Fruit fly (Drosophila melanogaster) whole organism, embryonic: ENCODE results near the gene CG10376.
A peak's percentile ranks its signal among the peaks of the same experiment; 100 is the strongest.

ENCODE experiments used
- Aef1 ChIP-seq: fragments of 200-800 bp; sonication (Bioruptor generic); IDR thresholded peaks from 3 replicates; pipeline ENCODE4 v1.3.6; 2022; ENCODE audit warnings: missing biosample characterization, missing genetic modification characterization
- BEAF-32 ChIP-seq: fragments of 200-800 bp; sonication (Bioruptor generic); optimal IDR thresholded peaks from 3 replicates; lab custom pipeline; 2017; ENCODE audit warnings: missing biosample characterization, missing genetic modification characterization, mild to moderate bottlenecking, moderate library complexity, missing genetic modification reagents
- CG10959 ChIP-seq: fragments of 200-800 bp; sonication (Bioruptor generic); IDR thresholded peaks from 2 replicates; pipeline ENCODE4 v1.3.6; 2022; ENCODE audit warnings: missing biosample characterization, missing genetic modification characterization
- CG12219 ChIP-seq: fragments of 200-800 bp; sonication (Bioruptor generic); optimal IDR thresholded peaks from 3 replicates; lab custom pipeline; 2018; ENCODE audit warnings: missing biosample characterization, mild to moderate bottlenecking, missing genetic modification characterization
- CG12236 ChIP-seq: fragments of 200-800 bp; sonication (Bioruptor generic); optimal IDR thresholded peaks from 2 replicates; lab custom pipeline; 2016; ENCODE audit warnings: missing biosample characterization, missing genetic modification characterization
- CG12744 ChIP-seq: fragments of 200-800 bp; sonication (Bioruptor generic); optimal IDR thresholded peaks from 2 replicates; lab custom pipeline; 2016; ENCODE audit warnings: missing biosample characterization, missing genetic modification characterization
- CG13296 ChIP-seq: fragments of 200-800 bp; sonication (Bioruptor generic); optimal IDR thresholded peaks from 3 replicates; lab custom pipeline; 2018; ENCODE audit warnings: missing biosample characterization, mild to moderate bottlenecking, missing genetic modification characterization
- CG15696 ChIP-seq: fragments of 200-800 bp; sonication (Bioruptor generic); optimal IDR thresholded peaks from 2 replicates; lab custom pipeline; 2019; ENCODE audit warnings: missing biosample characterization, mild to moderate bottlenecking, missing genetic modification characterization, moderate library complexity
- CG17328 ChIP-seq: fragments of 200-800 bp; sonication (Bioruptor generic); IDR thresholded peaks from 2 replicates; pipeline ENCODE4 v1.3.6; 2022; ENCODE audit warnings: missing biosample characterization, missing genetic modification characterization
- CG17385 ChIP-seq: fragments of 200-800 bp; sonication (Bioruptor generic); optimal IDR thresholded peaks from 3 replicates; lab custom pipeline; 2018; ENCODE audit warnings: missing biosample characterization, mild to moderate bottlenecking, missing genetic modification characterization
- CG2129 ChIP-seq: fragments of 200-800 bp; sonication (Bioruptor generic); IDR thresholded peaks from 2 replicates; pipeline ENCODE4 v1.3.6; 2022; ENCODE audit warnings: missing biosample characterization, missing genetic modification characterization; ENCODE audit not compliant: partially characterized antibody
- CG31365 ChIP-seq: fragments of 200-800 bp; sonication (Bioruptor generic); optimal IDR thresholded peaks from 2 replicates; lab custom pipeline; 2018; ENCODE audit warnings: missing biosample characterization, mild to moderate bottlenecking, missing genetic modification characterization
- CG3726 ChIP-seq: fragments of 200-800 bp; sonication (Bioruptor generic); IDR thresholded peaks from 3 replicates; pipeline ENCODE4, ENCODE4 v1.3.6; 2022; ENCODE audit warnings: missing biosample characterization, missing genetic modification characterization
- CG4730 ChIP-seq: fragments of 200-800 bp; sonication (Bioruptor generic); IDR thresholded peaks from 2 replicates; pipeline ENCODE4 v1.3.6; 2022; ENCODE audit warnings: missing biosample characterization, missing genetic modification characterization
- CG6813 ChIP-seq: fragments of 200-800 bp; sonication (Bioruptor generic); optimal IDR thresholded peaks from 2 replicates; lab custom pipeline; 2017; ENCODE audit warnings: missing biosample characterization, missing genetic modification characterization, mild to moderate bottlenecking, moderate library complexity, missing genetic modification reagents
- CG6854 ChIP-seq: fragments of 200-800 bp; sonication (Bioruptor generic); optimal IDR thresholded peaks from 3 replicates; lab custom pipeline; 2017; ENCODE audit warnings: missing biosample characterization, mild to moderate bottlenecking, missing genetic modification characterization
- CG8359 ChIP-seq: fragments of 200-800 bp; sonication (Bioruptor generic); optimal IDR thresholded peaks from 2 replicates; lab custom pipeline; 2017; ENCODE audit warnings: missing biosample characterization, mild to moderate bottlenecking, missing genetic modification characterization, borderline replicate concordance
- CG9437 ChIP-seq: fragments of 200-800 bp; sonication (Bioruptor generic); optimal IDR thresholded peaks from 2 replicates; lab custom pipeline; 2018; ENCODE audit warnings: missing biosample characterization, mild to moderate bottlenecking, missing genetic modification characterization
- CG9876 ChIP-seq: fragments of 200-800 bp; sonication (Bioruptor generic); optimal IDR thresholded peaks from 2 replicates; lab custom pipeline; 2016; ENCODE audit warnings: missing biosample characterization, missing genetic modification characterization
- Dll ChIP-seq: fragments of 200-800 bp; sonication (Bioruptor generic); IDR thresholded peaks from 4 replicates; pipeline ENCODE4 v1.3.6; 2022; ENCODE audit warnings: missing biosample characterization, missing genetic modification characterization; ENCODE audit not compliant: partially characterized antibody
- Doc3 ChIP-seq: fragments of 200-800 bp; sonication (Bioruptor generic); IDR thresholded peaks from 3 replicates; pipeline ENCODE4 v1.3.6; 2022; ENCODE audit warnings: missing biosample characterization, missing genetic modification characterization; ENCODE audit not compliant: partially characterized antibody
- HLH4C ChIP-seq: fragments of 200-800 bp; sonication (Bioruptor generic); IDR thresholded peaks from 3 replicates; pipeline ENCODE4 v1.3.6; 2022; ENCODE audit warnings: missing biosample characterization, missing genetic modification characterization; ENCODE audit not compliant: partially characterized antibody
- HLH54F ChIP-seq: fragments of 200-800 bp; sonication (Bioruptor generic); optimal IDR thresholded peaks from 3 replicates; lab custom pipeline; 2016; ENCODE audit warnings: missing biosample characterization, missing genetic modification characterization
- Hr3 ChIP-seq: fragments of 200-800 bp; sonication (Bioruptor generic); optimal IDR thresholded peaks from 3 replicates; lab custom pipeline; 2016; ENCODE audit warnings: missing biosample characterization, missing genetic modification characterization
- Med ChIP-seq: fragments of 200-800 bp; sonication (Bioruptor generic); peaks from one replicate; lab custom pipeline; 2016; ENCODE audit warnings: missing biosample characterization, missing genetic modification characterization, mild to moderate bottlenecking, inconsistent platforms, moderate library complexity
- Mes4 ChIP-seq: fragments of 200-800 bp; sonication (Bioruptor generic); optimal IDR thresholded peaks from 2 replicates; lab custom pipeline; 2016; ENCODE audit warnings: missing biosample characterization, missing genetic modification characterization
- Nf-YB ChIP-seq: fragments of 200-800 bp; sonication (Bioruptor generic); optimal IDR thresholded peaks from 3 replicates; lab custom pipeline; 2019; ENCODE audit warnings: missing biosample characterization, mild to moderate bottlenecking, missing genetic modification characterization, moderate library complexity
- Nf-YC ChIP-seq: fragments of 200-800 bp; optimal IDR thresholded peaks from 3 replicates; lab custom pipeline; 2019; ENCODE audit warnings: missing biosample characterization, mild to moderate bottlenecking, missing genetic modification characterization, moderate library complexity
- PHDP ChIP-seq: fragments of 200-800 bp; sonication (Bioruptor generic); optimal IDR thresholded peaks from 3 replicates; lab custom pipeline; 2018; ENCODE audit warnings: missing biosample characterization, mild to moderate bottlenecking, missing genetic modification characterization, moderate library complexity
- Sox102F ChIP-seq: fragments of 200-800 bp; sonication (Bioruptor generic); optimal IDR thresholded peaks from 2 replicates; lab custom pipeline; 2018; ENCODE audit warnings: missing biosample characterization, mild to moderate bottlenecking, missing genetic modification characterization, moderate library complexity
- ac ChIP-seq: fragments of 200-800 bp; sonication (Bioruptor generic); optimal IDR thresholded peaks from 3 replicates; lab custom pipeline; 2017; ENCODE audit warnings: missing biosample characterization, mild to moderate bottlenecking, missing genetic modification characterization
- al ChIP-seq: fragments of 200-800 bp; sonication (Bioruptor generic); IDR thresholded peaks from 2 replicates; pipeline ENCODE4 v1.3.6; 2022; ENCODE audit warnings: missing biosample characterization, missing genetic modification characterization
- cato ChIP-seq: fragments of 200-800 bp; sonication (Bioruptor generic); optimal IDR thresholded peaks from 2 replicates; lab custom pipeline; 2016; ENCODE audit warnings: missing biosample characterization, missing genetic modification characterization, borderline replicate concordance
- crol ChIP-seq: fragments of 200-800 bp; sonication (Bioruptor generic); IDR thresholded peaks from 2 replicates; pipeline ENCODE4 v1.3.6; 2022; ENCODE audit warnings: missing biosample characterization, missing genetic modification characterization
- dan ChIP-seq: fragments of 200-800 bp; sonication (Bioruptor generic); IDR thresholded peaks from 2 replicates; pipeline ENCODE4 v1.3.6; 2022; ENCODE audit warnings: missing biosample characterization, missing genetic modification characterization
- emc ChIP-seq: fragments of 200-800 bp; sonication (Bioruptor generic); optimal IDR thresholded peaks from 2 replicates; lab custom pipeline; 2016; ENCODE audit warnings: missing biosample characterization, missing genetic modification characterization
- exex ChIP-seq: fragments of 200-800 bp; sonication (Bioruptor generic); optimal IDR thresholded peaks from 4 replicates; lab custom pipeline; 2018; ENCODE audit warnings: missing biosample characterization, mild to moderate bottlenecking, missing genetic modification characterization, moderate library complexity
- eyg ChIP-seq: fragments of 200-800 bp; sonication (Bioruptor generic); optimal IDR thresholded peaks from 3 replicates; lab custom pipeline; 2016; ENCODE audit warnings: missing biosample characterization, missing genetic modification characterization
- hbn ChIP-seq: fragments of 200-800 bp; sonication (Bioruptor generic); IDR thresholded peaks from 2 replicates; pipeline ENCODE4 v1.3.6; 2022; ENCODE audit warnings: missing biosample characterization, missing genetic modification characterization; ENCODE audit not compliant: partially characterized antibody
- jumu ChIP-seq: fragments of 200-800 bp; sonication (Bioruptor generic); optimal IDR thresholded peaks from 3 replicates; lab custom pipeline; 2016; ENCODE audit warnings: missing biosample characterization, missing genetic modification characterization
- lov ChIP-seq, 2 experiments: fragments of 200-800 bp in 1 of 2; fragments of >200 bp in 1 of 2; sonication (Bioruptor generic) in 1 of 2; IDR thresholded peaks in 1 of 2; optimal IDR thresholded peaks in 1 of 2; 2 replicates in 1 of 2; 3 replicates in 1 of 2; pipeline versions ENCODE4 v1.3.6 to Lab custom; 2017 to 2022; ENCODE audit warnings: missing biosample characterization in 1 of 2, missing genetic modification characterization in 1 of 2
- mirr ChIP-seq: fragments of 200-800 bp; sonication (Bioruptor generic); optimal IDR thresholded peaks from 3 replicates; lab custom pipeline; 2018; ENCODE audit warnings: missing biosample characterization, mild to moderate bottlenecking, missing genetic modification characterization
- peb ChIP-seq: fragments of 200-800 bp; sonication (Bioruptor generic); IDR thresholded peaks from 2 replicates; pipeline ENCODE4 v1.3.6; 2022; ENCODE audit warnings: missing biosample characterization, missing genetic modification characterization
- rib ChIP-seq: fragments of 200-800 bp; sonication (Bioruptor generic); IDR thresholded peaks from 2 replicates; pipeline ENCODE4 v1.3.6; 2022; ENCODE audit warnings: missing biosample characterization, missing genetic modification characterization
- sens ChIP-seq: fragments of 200-800 bp; sonication (Bioruptor generic); peaks from one replicate; lab custom pipeline; 2016; ENCODE audit warnings: missing biosample characterization, missing genetic modification characterization
- unpg ChIP-seq: fragments of 200-800 bp; sonication (Bioruptor generic); optimal IDR thresholded peaks from 3 replicates; lab custom pipeline; 2018; ENCODE audit warnings: missing biosample characterization, mild to moderate bottlenecking, missing genetic modification characterization, moderate library complexity
- wor ChIP-seq: fragments of 200-800 bp; sonication (Bioruptor generic); IDR thresholded peaks from 2 replicates; pipeline ENCODE4 v1.3.6; 2022; ENCODE audit warnings: missing biosample characterization, missing genetic modification characterization
- zfh2 ChIP-seq: fragments of 200-800 bp; sonication (Bioruptor generic); optimal IDR thresholded peaks from 2 replicates; lab custom pipeline; 2016; ENCODE audit warnings: missing biosample characterization, missing genetic modification characterization

CG10376 gene

DNA sequence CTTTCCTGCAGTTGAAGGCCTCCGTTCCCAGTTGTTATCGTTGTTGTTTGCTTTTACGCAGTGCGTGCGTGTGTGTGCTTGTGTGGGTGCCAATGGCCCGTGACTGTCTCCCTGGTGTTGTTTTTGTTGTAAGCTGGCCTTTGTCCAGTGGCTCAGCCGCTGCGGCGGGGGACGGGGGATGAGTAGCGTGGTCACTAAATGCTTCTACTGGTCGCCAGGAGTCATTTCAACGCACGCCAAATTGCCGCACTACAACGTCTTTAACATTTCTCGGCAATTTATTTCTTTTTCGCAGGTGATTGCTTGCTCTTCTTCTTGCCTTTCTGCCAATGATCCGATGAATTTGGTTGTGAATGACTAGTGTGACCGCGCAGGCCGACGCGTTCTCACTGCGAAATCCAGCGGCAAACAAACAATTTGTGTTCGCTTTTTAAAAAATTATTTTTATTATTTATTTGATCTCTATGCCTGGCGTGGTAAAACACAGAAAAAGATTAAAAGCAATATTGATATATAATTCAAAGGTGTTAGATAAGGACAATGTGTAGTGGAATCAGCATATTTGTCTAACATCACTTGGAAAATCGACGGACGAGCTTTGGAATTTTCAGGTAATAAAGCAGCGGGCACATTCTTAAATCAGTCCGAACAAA, 5.5 kb upstream of the CG10376 start, which contains the start of the genes Faf2 and Grip71 (continued):
- TF ChIP-seq CG12219 (GFP tag; lab: Kevin White, UChicago) (peak; percentile 8), HLH54F (GFP tag; lab: Kevin White, UChicago) (peak; percentile 91), lov (optimal IDR thresholded peaks at IDR 0.05; lab: Kevin White, UChicago) (no peak), lov (GFP tag; IDR thresholded peaks at IDR 0.05; lab: Robert Waterston, UW) (peak; percentile 78), unpg (peak; percentile 93), BEAF-32 (peak; percentile 79), CG12744 (GFP tag; lab: Kevin White, UChicago) (peak; percentile 68), Nf-YB (GFP tag; lab: Kevin White, UChicago) (peak; percentile 59), rib (GFP tag; lab: Robert Waterston, UW) (peak; percentile 81), Med (peak; percentile 97), Mes4 (GFP tag; lab: Kevin White, UChicago) (peak; percentile 51), Doc3 (GFP tag; lab: Robert Waterston, UW) (no peak), Sox102F (GFP tag; lab: Kevin White, UChicago) (peak; percentile 93), Dll (GFP tag; lab: Robert Waterston, UW) (peak; percentile 59; the same call in 3 of the 4 replicates), Hr3 (GFP tag; lab: Kevin White, UChicago) (peak; percentile 93), CG13296 (GFP tag; lab: Kevin White, UChicago) (peak; percentile 57), CG10959 (peak; percentile 92), CG6854 (GFP tag; lab: Kevin White, UChicago) (no peak), CG31365 (tag; lab: Kevin White, UChicago) (no peak), mirr (GFP tag; lab: Kevin White, UChicago) (peak; percentile 63), eyg (peak; percentile 26), wor (GFP tag; lab: Robert Waterston, UW) (peak; percentile 90), CG9876 (GFP tag; lab: Kevin White, UChicago) (peak; percentile 44), Aef1 (peak; percentile 96), cato (GFP tag; lab: Kevin White, UChicago) (peak; percentile 74), CG15696 (peak; percentile 89), zfh2 (GFP tag; lab: Kevin White, UChicago) (peak; percentile 90), CG6813 (GFP tag; lab: Kevin White, UChicago) (no peak), PHDP (tag; lab: Kevin White, UChicago) (peak; percentile 89), CG3726 (GFP tag; lab: Robert Waterston, UW) (peak; percentile 93), CG2129 (GFP tag; lab: Robert Waterston, UW) (no peak), Nf-YC (peak; percentile 81), ac (GFP tag; lab: Kevin White, UChicago) (peak; percentile 30), CG17328 (peak; percentile 91), CG4730 (GFP tag; lab: Robert Waterston, UW) (peak; percentile 94), HLH4C (GFP tag; lab: Robert Waterston, UW) (0 out of 3 replicates have a peak, but pooled peaks have one; percentile 31), CG17385 (GFP tag; lab: Kevin White, UChicago) (peak; percentile 98), emc (GFP tag; lab: Kevin White, UChicago) (peak; percentile 71), crol (GFP tag; lab: Robert Waterston, UW) (no peak; the same call in 1 of the 2 replicates), sens (peak; percentile 99), hbn (peak; percentile 32; the same call in 1 of the 2 replicates), peb (GFP tag; lab: Robert Waterston, UW) (peak; percentile 87), CG12236 (GFP tag; lab: Kevin White, UChicago) (no peak), jumu (GFP tag; lab: Kevin White, UChicago) (peak; percentile 80), exex (tag; lab: Kevin White, UChicago) (no peak), dan (GFP tag; lab: Robert Waterston, UW) (peak; percentile 87), CG8359 (GFP tag; lab: Kevin White, UChicago) (no peak), al (GFP tag; lab: Robert Waterston, UW) (peak; percentile 95), CG9437 (GFP tag; lab: Kevin White, UChicago) (peak; percentile 16)
